Fruit fly (Drosophila melanogaster) whole organism, embryonic: ENCODE measurements around the gene CG43078.

Experiments
- Atf6 ChIP-seq: fragments of 200-800 bp; sonication (Bioruptor generic); IDR thresholded peaks from 2 replicates; pipeline ENCODE4 v1.3.6; 2022; ENCODE audit warnings: missing biosample characterization, missing genetic modification characterization
- Bdp1 ChIP-seq: fragments of 200-800 bp; sonication (Bioruptor generic); optimal IDR thresholded peaks from 3 replicates; lab custom pipeline; 2016; ENCODE audit warnings: missing biosample characterization, missing genetic modification characterization
- CG10209 ChIP-seq: fragments of 200-800 bp; sonication (Bioruptor generic); optimal IDR thresholded peaks from 3 replicates; lab custom pipeline; 2017; ENCODE audit warnings: missing biosample characterization, mild to moderate bottlenecking, missing genetic modification characterization, missing genetic modification reagents
- CG12769 ChIP-seq: fragments of 200-800 bp; sonication (Bioruptor generic); optimal IDR thresholded peaks from 2 replicates; lab custom pipeline; 2019; ENCODE audit warnings: missing biosample characterization, mild to moderate bottlenecking, missing genetic modification characterization, moderate library complexity
- CG1529 ChIP-seq: fragments of 200-800 bp; sonication (Bioruptor generic); optimal IDR thresholded peaks from 3 replicates; lab custom pipeline; 2018; ENCODE audit warnings: missing biosample characterization, missing genetic modification characterization
- CG15696 ChIP-seq: fragments of 200-800 bp; sonication (Bioruptor generic); optimal IDR thresholded peaks from 2 replicates; lab custom pipeline; 2019; ENCODE audit warnings: missing biosample characterization, mild to moderate bottlenecking, missing genetic modification characterization, moderate library complexity
- CG1647 ChIP-seq: fragments of 200-800 bp; sonication (Bioruptor generic); optimal IDR thresholded peaks from 3 replicates; lab custom pipeline; 2016; ENCODE audit warnings: missing biosample characterization, missing genetic modification characterization
- CG16815 ChIP-seq: fragments of 200-800 bp; sonication (Bioruptor generic); optimal IDR thresholded peaks from 3 replicates; lab custom pipeline; 2017; ENCODE audit warnings: missing biosample characterization, mild to moderate bottlenecking, missing genetic modification characterization
- CG18011 ChIP-seq: fragments of 200-800 bp; sonication (Bioruptor generic); optimal IDR thresholded peaks from 2 replicates; lab custom pipeline; 2017; ENCODE audit warnings: missing biosample characterization, missing genetic modification characterization, mild to moderate bottlenecking, moderate library complexity, missing genotype
- CG18619 ChIP-seq: fragments of 200-800 bp; sonication (Bioruptor generic); optimal IDR thresholded peaks from 3 replicates; lab custom pipeline; 2017; ENCODE audit warnings: missing biosample characterization, mild to moderate bottlenecking, missing genetic modification characterization
- CG2202 ChIP-seq: fragments of 200-800 bp; sonication (Bioruptor generic); optimal IDR thresholded peaks from 2 replicates; lab custom pipeline; 2018; ENCODE audit warnings: missing biosample characterization, mild to moderate bottlenecking, missing genetic modification characterization
- CG31388 ChIP-seq: fragments of 200-800 bp; sonication (Bioruptor generic); optimal IDR thresholded peaks from 2 replicates; lab custom pipeline; 2016; ENCODE audit warnings: missing biosample characterization, missing genetic modification characterization
- CG33213 ChIP-seq: fragments of 200-800 bp; sonication (Bioruptor generic); optimal IDR thresholded peaks from 3 replicates; lab custom pipeline; 2016; ENCODE audit warnings: missing biosample characterization, missing genetic modification characterization
- CG4820 ChIP-seq: fragments of 200-800 bp; sonication (Bioruptor generic); optimal IDR thresholded peaks from 3 replicates; lab custom pipeline; 2016; ENCODE audit warnings: missing biosample characterization, missing genetic modification characterization
- CG6683 ChIP-seq: fragments of 200-800 bp; sonication (Bioruptor generic); optimal IDR thresholded peaks from 2 replicates; lab custom pipeline; 2017; ENCODE audit warnings: missing biosample characterization, mild to moderate bottlenecking, missing genetic modification characterization, missing genetic modification reagents
- CG6791 ChIP-seq: fragments of 200-800 bp; sonication (Bioruptor generic); IDR thresholded peaks from 3 replicates; pipeline ENCODE4 v1.3.6; 2022; ENCODE audit warnings: missing biosample characterization, missing genetic modification characterization; ENCODE audit not compliant: partially characterized antibody
- CG7357 ChIP-seq: fragments of 200-800 bp; sonication (Bioruptor generic); IDR thresholded peaks from 3 replicates; pipeline ENCODE4 v1.3.6; 2022; ENCODE audit warnings: missing biosample characterization, missing genetic modification characterization
- CG7987 ChIP-seq: fragments of 200-800 bp; sonication (Bioruptor generic); optimal IDR thresholded peaks from 2 replicates; lab custom pipeline; 2018; ENCODE audit warnings: missing biosample characterization, mild to moderate bottlenecking, missing genetic modification characterization, moderate library complexity
- CG8290 ChIP-seq, 3 experiments: fragments of 200-800 bp; sonication (Bioruptor generic); optimal IDR thresholded peaks; 2 replicates each; lab custom pipeline; 2016 to 2019; ENCODE audit warnings: missing biosample characterization in 3 of 3, missing genetic modification characterization in 3 of 3, mild to moderate bottlenecking in 2 of 3, moderate library complexity in 1 of 3
- Dad ChIP-seq: fragments of 200-800 bp; sonication (Bioruptor generic); optimal IDR thresholded peaks from 3 replicates; lab custom pipeline; 2016; ENCODE audit warnings: missing biosample characterization, missing genetic modification characterization
- ERR ChIP-seq: fragments of 200-800 bp; sonication (Bioruptor generic); optimal IDR thresholded peaks from 2 replicates; lab custom pipeline; 2016; ENCODE audit warnings: missing biosample characterization, missing genetic modification characterization
- HLH54F ChIP-seq: fragments of 200-800 bp; sonication (Bioruptor generic); optimal IDR thresholded peaks from 3 replicates; lab custom pipeline; 2016; ENCODE audit warnings: missing biosample characterization, missing genetic modification characterization
- Hey ChIP-seq: fragments of 200-800 bp; sonication (Bioruptor generic); optimal IDR thresholded peaks from 3 replicates; lab custom pipeline; 2018; ENCODE audit warnings: missing biosample characterization, mild to moderate bottlenecking, missing genetic modification characterization
- HmgD ChIP-seq: fragments of 200-800 bp; sonication (Bioruptor generic); optimal IDR thresholded peaks from 3 replicates; lab custom pipeline; 2016; ENCODE audit warnings: missing biosample characterization, missing genetic modification characterization
- Hr3 ChIP-seq: fragments of 200-800 bp; sonication (Bioruptor generic); optimal IDR thresholded peaks from 3 replicates; lab custom pipeline; 2016; ENCODE audit warnings: missing biosample characterization, missing genetic modification characterization
- Jarid2 ChIP-seq: fragments of 200-800 bp; sonication (Bioruptor generic); optimal IDR thresholded peaks from 3 replicates; lab custom pipeline; 2017; ENCODE audit warnings: mild to moderate bottlenecking, missing biosample characterization, missing genetic modification reagents, missing genetic modification characterization
- MBD-R2 ChIP-seq: fragments of 200-800 bp; sonication (Bioruptor generic); IDR thresholded peaks from 2 replicates; pipeline ENCODE4 v1.3.6; 2022; ENCODE audit warnings: missing biosample characterization, missing genetic modification characterization
- Mrtf ChIP-seq: fragments of 200-800 bp; sonication (Bioruptor generic); IDR thresholded peaks from 3 replicates; pipeline ENCODE4 v1.3.6; 2022; ENCODE audit warnings: missing biosample characterization, missing genetic modification characterization
- NFAT ChIP-seq: fragments of 200-800 bp; sonication (Bioruptor generic); IDR thresholded peaks from 2 replicates; pipeline ENCODE4 v1.3.6; 2022; ENCODE audit warnings: missing biosample characterization, missing genetic modification characterization
- Ptx1 ChIP-seq: fragments of 200-800 bp; sonication (Bioruptor generic); IDR thresholded peaks from 2 replicates; pipeline ENCODE4 v1.3.6; 2022; ENCODE audit warnings: missing biosample characterization, missing genetic modification characterization
- Ravus ChIP-seq: fragments of 200-800 bp; sonication (Bioruptor generic); IDR thresholded peaks from 2 replicates; pipeline ENCODE4 v1.3.6; 2022; ENCODE audit warnings: missing biosample characterization, missing genetic modification characterization
- Tbp ChIP-seq: fragments of >200 bp; optimal IDR thresholded peaks from 2 replicates; lab custom pipeline; 2018; ENCODE audit warnings: missing biosample characterization, missing genetic modification characterization
- Usf ChIP-seq: fragments of 200-800 bp; sonication (Bioruptor generic); optimal IDR thresholded peaks from 2 replicates; lab custom pipeline; 2017; ENCODE audit warnings: missing genotype, missing biosample characterization, missing genetic modification characterization
- ase ChIP-seq: fragments of 200-800 bp; sonication (Bioruptor generic); IDR thresholded peaks from 3 replicates; pipeline ENCODE4 v1.3.6; 2022; ENCODE audit warnings: missing biosample characterization, missing genetic modification characterization
- chif ChIP-seq, 2 experiments: fragments of 200-800 bp; sonication (Bioruptor generic); optimal IDR thresholded peaks; 3 replicates each; lab custom pipeline; 2016; ENCODE audit warnings: missing biosample characterization in 2 of 2, missing genetic modification characterization in 2 of 2
- chn ChIP-seq: fragments of 200-800 bp; sonication (Bioruptor generic); optimal IDR thresholded peaks from 2 replicates; lab custom pipeline; 2016; ENCODE audit warnings: missing biosample characterization, missing genetic modification characterization
- ci ChIP-seq: fragments of 200-800 bp; sonication (Bioruptor generic); IDR thresholded peaks from 3 replicates; pipeline ENCODE4 v1.3.6; 2022; ENCODE audit warnings: missing biosample characterization, missing genetic modification characterization
- croc ChIP-seq: fragments of 200-800 bp; sonication (Bioruptor generic); conservative IDR thresholded peaks from 3 replicates; pipeline ENCODE4 v1.3.6; 2022; ENCODE audit warnings: missing biosample characterization, missing genetic modification characterization
- ems ChIP-seq: fragments of 200-800 bp; sonication (Bioruptor generic); optimal IDR thresholded peaks from 3 replicates; lab custom pipeline; 2016; ENCODE audit warnings: missing biosample characterization, missing genetic modification characterization
- ewg ChIP-seq: fragments of 200-800 bp; sonication (Bioruptor generic); optimal IDR thresholded peaks from 3 replicates; lab custom pipeline; 2017; ENCODE audit warnings: mild to moderate bottlenecking, missing biosample characterization, missing genetic modification reagents, missing genetic modification characterization
- fd64A ChIP-seq: fragments of 200-800 bp; sonication (Bioruptor generic); optimal IDR thresholded peaks from 3 replicates; lab custom pipeline; 2018; ENCODE audit warnings: missing biosample characterization, mild to moderate bottlenecking, missing genetic modification characterization
- gfzf ChIP-seq: fragments of 200-800 bp; sonication (Bioruptor generic); optimal IDR thresholded peaks from 2 replicates; lab custom pipeline; 2016; ENCODE audit warnings: missing biosample characterization, mild to moderate bottlenecking, missing genetic modification characterization, moderate library complexity
- lbe ChIP-seq: fragments of 200-800 bp; sonication (Bioruptor generic); optimal IDR thresholded peaks from 2 replicates; lab custom pipeline; 2016; ENCODE audit warnings: missing biosample characterization, mild to moderate bottlenecking, missing genetic modification characterization
- lov ChIP-seq, 2 experiments: fragments of 200-800 bp in 1 of 2; fragments of >200 bp in 1 of 2; sonication (Bioruptor generic) in 1 of 2; IDR thresholded peaks in 1 of 2; optimal IDR thresholded peaks in 1 of 2; 2 replicates in 1 of 2; 3 replicates in 1 of 2; pipeline versions ENCODE4 v1.3.6 to Lab custom; 2017 to 2022; ENCODE audit warnings: missing biosample characterization in 1 of 2, missing genetic modification characterization in 1 of 2
- nmo ChIP-seq: fragments of 200-800 bp; sonication (Bioruptor generic); optimal IDR thresholded peaks from 2 replicates; lab custom pipeline; 2018; ENCODE audit warnings: missing biosample characterization, mild to moderate bottlenecking, missing genetic modification characterization, moderate library complexity
- pnt ChIP-seq: fragments of 200-800 bp; sonication (Bioruptor generic); optimal IDR thresholded peaks from 3 replicates; lab custom pipeline; 2016; ENCODE audit warnings: missing biosample characterization, missing genetic modification characterization
- ro ChIP-seq: fragments of 200-800 bp; sonication (Bioruptor generic); IDR thresholded peaks from 2 replicates; pipeline ENCODE4 v1.3.6; 2022; ENCODE audit warnings: missing biosample characterization, missing genetic modification characterization
- salm ChIP-seq: fragments of 200-800 bp; sonication (Bioruptor generic); optimal IDR thresholded peaks from 2 replicates; lab custom pipeline; 2018; ENCODE audit warnings: missing biosample characterization, mild to moderate bottlenecking, missing genetic modification characterization
- seq ChIP-seq: fragments of 200-800 bp; sonication (Bioruptor generic); IDR thresholded peaks from 2 replicates; pipeline ENCODE4 v1.3.6; 2022; ENCODE audit warnings: missing biosample characterization, missing genetic modification characterization
- sima ChIP-seq: fragments of 200-800 bp; sonication (Bioruptor generic); optimal IDR thresholded peaks from 2 replicates; lab custom pipeline; 2016; ENCODE audit warnings: missing biosample characterization, missing genetic modification characterization

The CG43078 gene

dm6 chr3L:8547104-8547523 is 29.5 kb upstream of the CG43078 start (continued):
- TF ChIP-seq ro (peak; percentile 35; the same call in 1 of the 2 replicates), CG15696 (peak; percentile 70), Bdp1 (GFP tag; lab: Kevin White, UChicago) (peak; percentile 65), CG1529 (peak; percentile 77), Mrtf (peak; percentile 76; the same call in 2 of the 3 replicates), CG33213 (GFP tag; lab: Kevin White, UChicago) (peak; percentile 44), pnt (GFP tag; lab: Kevin White, UChicago) (peak; percentile 66), CG31388 (GFP tag; lab: Kevin White, UChicago) (peak; percentile 42), Ptx1 (peak; percentile 92), CG8290 (GFP tag; optimal IDR thresholded peaks at IDR 0.05; lab: Kevin White, UChicago) (peak; percentile 55), CG8290 (tag; optimal IDR thresholded peaks at IDR 0.05; lab: Kevin White, UChicago) (peak in 1 of 2 experiments; percentile 71), CG18011 (peak; percentile 75), CG4820 (peak; percentile 79), sima (GFP tag; lab: Kevin White, UChicago) (no peak), seq (peak; percentile 83), lbe (peak; percentile 20), CG7987 (GFP tag; lab: Kevin White, UChicago) (peak; percentile 53), CG16815 (peak; percentile 80), lov (optimal IDR thresholded peaks at IDR 0.05; lab: Kevin White, UChicago) (no peak), lov (GFP tag; IDR thresholded peaks at IDR 0.05; lab: Robert Waterston, UW) (0 out of 3 replicates have a peak, but pooled peaks have one; percentile 33), Hey (tag; lab: Kevin White, UChicago) (peak; percentile 10), HmgD (GFP tag; lab: Kevin White, UChicago) (no peak), CG6683 (GFP tag; lab: Kevin White, UChicago) (peak; percentile 55), CG1647 (GFP tag; lab: Kevin White, UChicago) (peak; percentile 48), Usf (GFP tag; lab: Kevin White, UChicago) (peak; percentile 70), Dad (GFP tag; lab: Kevin White, UChicago) (peak; percentile 46), CG7357 (GFP tag; lab: Robert Waterston, UW) (peak; percentile 72), chif (GFP tag; optimal IDR thresholded peaks at IDR 0.05; lab: Kevin White, UChicago) (peak; percentile 71 to 78), NFAT (GFP tag; lab: Robert Waterston, UW) (peak; percentile 76), chn (GFP tag; lab: Kevin White, UChicago) (peak; percentile 69), ems (GFP tag; lab: Kevin White, UChicago) (peak; percentile 69), Ravus (GFP tag; lab: Robert Waterston, UW) (no peak; the same call in 1 of the 2 replicates), ci (peak; percentile 78), gfzf (no peak), ewg (GFP tag; lab: Kevin White, UChicago) (peak; percentile 72), Atf6 (GFP tag; lab: Robert Waterston, UW) (peak; percentile 90), MBD-R2 (GFP tag; lab: Robert Waterston, UW) (peak; percentile 64; the same call in 1 of the 2 replicates), CG6791 (GFP tag; lab: Robert Waterston, UW) (no peak), CG2202 (tag; lab: Kevin White, UChicago) (peak; percentile 50), salm (tag; lab: Kevin White, UChicago) (peak; percentile 76), Hr3 (GFP tag; lab: Kevin White, UChicago) (peak; percentile 78), Jarid2 (GFP tag; lab: Kevin White, UChicago) (peak; percentile 36), Tbp (GFP tag; lab: Kevin White, UChicago) (no peak), HLH54F (GFP tag; lab: Kevin White, UChicago) (peak; percentile 74), CG10209 (GFP tag; lab: Kevin White, UChicago) (peak; percentile 90), CG18619 (GFP tag; lab: Kevin White, UChicago) (peak; percentile 84), croc (GFP tag; lab: Robert Waterston, UW) (peak; percentile 62), ase (GFP tag; lab: Robert Waterston, UW) (peak; percentile 74), nmo (GFP tag; lab: Kevin White, UChicago) (peak; percentile 90), CG12769 (tag; lab: Kevin White, UChicago) (peak; percentile 85), ERR (GFP tag; lab: Kevin White, UChicago) (peak; percentile 58), fd64A (GFP tag; lab: Kevin White, UChicago) (peak; percentile 57)
